Fruit fly (Drosophila melanogaster) whole organism, larva: ENCODE data around the gene CG12951.

Experiments
- noc ChIP-seq: fragments of 200-800 bp; sonication (Bioruptor generic); optimal IDR thresholded peaks from 3 replicates; lab custom pipeline; 2019; ENCODE audit warnings: missing biosample characterization, mild to moderate bottlenecking, missing genetic modification characterization, moderate library complexity

The CG12951 gene

DNA sequence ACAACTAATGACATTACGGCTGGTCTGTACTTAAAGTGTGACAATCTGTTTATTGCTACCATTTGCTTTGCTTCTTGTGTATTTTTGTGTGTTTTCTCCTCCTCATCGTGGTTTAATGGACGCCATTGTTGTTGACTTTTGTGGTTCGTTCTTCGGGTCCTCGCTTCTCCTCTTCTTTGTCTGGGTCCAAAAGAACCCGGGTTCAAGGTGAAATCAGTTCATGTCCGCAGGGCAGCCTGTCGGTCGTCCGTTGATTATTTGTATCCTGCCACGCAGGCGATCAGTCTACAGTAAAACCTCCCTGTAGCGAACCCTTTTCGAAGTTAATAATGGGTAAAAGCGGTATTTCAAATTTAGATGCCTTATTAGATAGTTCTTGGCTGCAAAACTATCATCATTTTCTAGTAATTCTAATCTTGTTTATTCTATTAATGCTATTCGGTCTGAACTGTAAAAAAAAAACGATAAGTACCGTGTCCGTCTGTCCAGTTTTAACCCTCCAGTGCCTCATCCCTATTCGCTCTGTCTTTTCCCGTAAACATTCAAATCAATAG is 19.2 kb upstream of the CG12951 start:
- no peak for TF ChIP-seq noc (tag; lab: Kevin White, UChicago)

DNA sequence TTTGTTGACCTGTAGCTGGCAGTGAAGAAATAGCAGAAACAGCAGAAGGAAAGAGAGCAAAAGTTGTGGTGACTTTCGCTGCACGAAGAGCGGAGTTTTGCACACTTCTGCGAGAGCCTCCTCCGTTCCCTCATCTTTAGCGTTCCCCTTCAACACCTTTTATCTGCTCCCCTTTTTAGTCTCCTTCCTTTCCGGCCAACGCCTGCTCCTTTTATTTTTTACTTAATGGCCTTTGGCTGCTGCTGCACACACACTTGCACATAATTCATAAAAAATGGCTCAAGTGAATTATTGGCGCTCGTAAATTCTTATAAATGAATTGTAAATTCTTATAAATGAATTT is 18.2 kb upstream of the CG12951 start:
- no peak for TF ChIP-seq noc (tag; lab: Kevin White, UChicago)

DNA sequence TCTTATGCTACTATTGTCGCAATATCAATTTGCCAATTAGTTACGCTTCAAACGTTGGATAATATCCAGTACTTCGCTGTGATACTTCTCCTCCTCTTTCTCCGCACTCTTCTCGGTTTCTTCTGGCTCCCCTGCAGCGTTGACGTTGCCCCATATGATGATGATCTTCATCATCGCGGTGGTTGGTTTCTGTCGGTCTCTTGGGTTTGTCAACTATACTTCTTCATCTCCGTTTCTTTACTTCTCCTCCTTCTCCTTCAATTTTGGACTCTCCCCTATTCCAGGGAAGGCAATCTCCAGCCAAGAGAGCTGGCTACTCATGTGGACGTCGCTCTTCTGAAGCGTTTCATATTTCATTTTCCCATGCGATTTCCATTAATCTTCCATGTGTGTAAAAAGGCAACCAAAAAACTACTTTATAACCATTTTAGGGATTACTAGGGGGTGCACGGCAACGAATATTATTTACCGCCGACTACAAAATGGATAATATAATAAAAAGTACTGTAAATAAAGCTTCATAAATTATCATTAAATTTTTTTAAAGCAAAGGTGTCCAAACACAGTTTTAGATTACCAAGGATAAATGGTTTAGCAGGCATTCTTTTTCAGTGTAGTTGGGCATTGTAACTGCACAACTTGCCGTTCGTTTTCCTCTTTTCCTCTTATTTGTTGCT is 17.7 kb upstream of the CG12951 start:
- no peak for TF ChIP-seq noc (tag; lab: Kevin White, UChicago)

DNA sequence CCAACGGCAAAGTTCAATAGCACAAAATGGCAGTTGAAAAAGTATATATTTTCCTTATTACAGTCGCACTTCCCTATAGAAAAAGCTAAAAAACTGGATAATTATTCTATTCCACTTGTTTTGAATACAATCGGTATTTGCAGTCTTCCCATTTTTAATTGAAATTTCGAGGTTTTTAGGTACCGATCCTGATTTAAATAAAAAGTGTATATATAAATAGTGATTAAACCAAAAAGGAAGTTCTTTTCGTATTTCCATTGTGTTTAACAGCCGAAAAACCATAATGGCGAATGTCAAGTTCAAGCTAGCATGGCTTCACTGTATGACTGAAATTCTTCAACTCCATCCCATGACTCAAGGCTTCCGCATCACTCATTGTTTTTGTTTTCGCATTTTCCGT is 16.4 kb upstream of the CG12951 start:
- no peak for TF ChIP-seq noc (tag; lab: Kevin White, UChicago)

DNA sequence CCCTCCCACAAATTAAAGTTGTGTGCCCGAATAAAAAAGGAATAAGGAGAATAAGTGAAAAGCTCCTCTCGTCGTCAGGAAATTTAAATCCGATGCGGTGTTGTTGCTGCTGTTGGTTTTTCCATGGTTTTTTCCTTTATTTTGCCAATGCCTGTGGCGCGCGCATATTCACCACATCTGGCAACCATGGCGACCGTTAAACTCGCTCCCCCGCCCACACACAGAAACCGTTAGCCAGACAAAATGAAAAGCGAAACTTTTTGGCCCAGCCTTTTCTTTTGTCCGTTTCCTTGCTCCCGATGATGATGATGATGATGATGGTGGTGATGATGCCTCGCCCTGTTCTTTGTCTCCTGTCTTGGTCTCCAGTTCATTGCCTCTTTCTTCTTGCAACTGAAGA is 15.8 kb upstream of the CG12951 start:
- no peak for TF ChIP-seq noc (tag; lab: Kevin White, UChicago)

DNA sequence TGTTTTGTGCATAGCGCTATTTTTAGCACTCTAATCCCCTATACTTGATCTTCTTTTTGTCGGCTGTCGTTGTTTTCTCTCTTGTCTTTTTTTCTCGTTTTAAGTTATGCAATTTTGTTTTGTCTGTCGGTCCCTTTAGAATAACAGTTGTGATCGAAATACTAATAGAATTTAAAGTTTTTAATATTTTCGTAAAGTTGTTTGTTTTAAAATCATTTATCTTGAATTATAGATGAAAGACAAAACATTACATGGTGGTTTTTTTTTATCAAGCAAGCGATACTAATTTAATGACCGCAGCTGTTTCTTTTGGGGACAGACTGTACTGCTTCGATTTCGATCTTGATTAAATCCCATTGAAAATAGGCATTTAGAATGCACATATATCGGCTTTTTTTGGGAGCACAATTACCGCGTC is 14.7 kb upstream of the CG12951 start:
- TF ChIP-seq noc (tag; lab: Kevin White, UChicago): peak; percentile 49

DNA sequence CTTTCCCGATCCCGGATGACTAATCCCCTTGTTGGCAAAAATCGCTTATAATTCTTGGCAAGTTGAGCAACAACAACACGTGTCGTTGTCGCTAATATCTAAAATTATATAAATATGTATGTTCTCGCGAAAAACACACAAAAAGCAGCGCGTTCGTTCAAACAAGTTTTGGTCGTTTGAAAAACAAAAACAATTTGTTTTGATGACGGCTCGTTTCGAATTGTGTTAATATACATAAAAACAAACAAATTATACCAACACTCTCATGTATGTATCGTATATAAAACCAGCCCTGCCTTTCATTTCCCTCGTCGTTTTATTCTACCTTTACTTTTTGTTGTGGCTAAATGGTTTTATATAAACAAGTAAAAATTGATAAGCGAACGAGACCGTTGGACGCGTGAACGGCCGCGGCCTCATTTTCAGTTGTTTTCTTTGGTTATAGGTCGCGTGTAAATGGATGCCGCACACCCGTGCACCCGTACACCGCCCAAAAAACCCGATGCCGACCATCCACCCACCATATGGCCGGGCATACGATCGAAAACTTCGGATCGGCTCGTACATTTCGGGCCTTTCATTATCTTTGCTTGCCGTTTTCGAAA is 14.2 kb upstream of the CG12951 start:
- no peak for TF ChIP-seq noc (tag; lab: Kevin White, UChicago)

DNA sequence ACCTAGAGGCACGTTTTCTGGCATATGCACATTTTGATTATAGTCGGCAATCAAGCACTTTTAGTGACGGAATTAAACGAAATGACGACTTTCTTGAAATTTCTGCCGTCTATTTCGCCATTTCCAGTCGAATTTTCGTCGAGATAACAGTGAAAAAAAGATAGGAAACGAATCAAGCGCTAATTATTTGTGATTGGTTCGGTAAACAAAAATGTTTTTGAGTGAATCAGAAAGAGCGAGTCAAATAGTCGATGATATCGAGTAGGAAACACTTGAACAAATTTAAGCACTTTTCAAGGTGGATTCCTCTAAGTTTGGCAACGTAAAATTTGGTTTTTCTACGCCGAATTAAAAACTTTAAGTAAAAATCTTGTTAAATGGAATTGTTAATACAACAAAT is 13.5 kb upstream of the CG12951 start:
- TF ChIP-seq noc (tag; lab: Kevin White, UChicago): no peak

DNA sequence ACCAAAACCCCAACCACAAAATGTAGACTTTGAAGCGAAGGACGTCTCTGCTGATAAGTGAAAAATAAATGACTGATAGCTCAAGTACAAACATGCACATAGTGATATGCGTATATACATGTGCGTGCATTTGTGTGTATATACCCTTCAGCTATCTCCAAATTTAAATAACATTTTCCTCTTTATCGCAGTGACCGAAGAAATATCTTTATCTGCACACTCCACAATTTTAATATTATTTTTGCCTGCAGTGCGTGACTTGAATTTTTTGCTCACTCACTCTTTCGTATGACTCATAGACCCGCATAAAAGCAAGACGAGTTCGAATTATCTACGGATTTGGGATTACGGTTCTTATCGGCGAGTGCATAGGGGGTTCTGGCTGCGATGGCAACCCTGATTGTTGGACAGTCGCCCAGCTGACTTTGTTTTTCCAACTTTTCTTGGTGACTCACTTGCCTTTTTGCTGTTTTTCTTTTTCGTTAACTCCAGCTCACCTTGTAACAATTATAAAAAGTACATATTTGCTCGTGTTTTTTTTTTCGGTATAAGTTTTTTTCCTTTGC is 13.0 kb upstream of the CG12951 start:
- no peak for TF ChIP-seq noc (tag; lab: Kevin White, UChicago)

DNA sequence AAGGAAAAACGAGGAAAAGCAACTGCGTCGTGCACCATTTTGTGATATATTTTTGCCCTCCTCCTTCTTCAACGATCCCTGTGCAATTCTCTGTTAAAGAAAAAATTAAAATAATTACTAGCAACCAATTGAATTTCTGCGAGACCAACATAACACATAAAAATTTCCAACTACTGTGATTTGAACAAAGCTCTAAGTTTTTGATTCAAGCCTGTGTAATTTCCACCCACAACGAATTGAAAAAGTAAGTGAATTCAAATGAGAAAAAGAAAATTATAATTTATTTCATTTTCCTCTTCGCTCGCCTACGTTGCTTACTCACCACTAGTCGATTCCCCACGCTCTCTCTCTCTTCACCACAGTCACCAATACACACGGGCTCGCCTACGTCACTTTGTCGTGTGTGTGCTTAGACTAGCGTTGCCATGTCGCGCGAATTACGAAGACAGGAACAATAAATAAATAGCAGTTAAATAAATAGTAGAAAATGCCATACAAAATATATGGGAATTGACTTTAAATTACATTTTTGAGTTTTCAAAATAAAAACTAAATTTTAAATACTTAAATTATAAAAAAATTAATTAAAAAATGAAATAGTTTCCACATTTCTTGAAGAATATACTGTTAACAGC is 12.2 kb upstream of the CG12951 start:
- peak; percentile 78 for TF ChIP-seq noc (tag; lab: Kevin White, UChicago)

DNA sequence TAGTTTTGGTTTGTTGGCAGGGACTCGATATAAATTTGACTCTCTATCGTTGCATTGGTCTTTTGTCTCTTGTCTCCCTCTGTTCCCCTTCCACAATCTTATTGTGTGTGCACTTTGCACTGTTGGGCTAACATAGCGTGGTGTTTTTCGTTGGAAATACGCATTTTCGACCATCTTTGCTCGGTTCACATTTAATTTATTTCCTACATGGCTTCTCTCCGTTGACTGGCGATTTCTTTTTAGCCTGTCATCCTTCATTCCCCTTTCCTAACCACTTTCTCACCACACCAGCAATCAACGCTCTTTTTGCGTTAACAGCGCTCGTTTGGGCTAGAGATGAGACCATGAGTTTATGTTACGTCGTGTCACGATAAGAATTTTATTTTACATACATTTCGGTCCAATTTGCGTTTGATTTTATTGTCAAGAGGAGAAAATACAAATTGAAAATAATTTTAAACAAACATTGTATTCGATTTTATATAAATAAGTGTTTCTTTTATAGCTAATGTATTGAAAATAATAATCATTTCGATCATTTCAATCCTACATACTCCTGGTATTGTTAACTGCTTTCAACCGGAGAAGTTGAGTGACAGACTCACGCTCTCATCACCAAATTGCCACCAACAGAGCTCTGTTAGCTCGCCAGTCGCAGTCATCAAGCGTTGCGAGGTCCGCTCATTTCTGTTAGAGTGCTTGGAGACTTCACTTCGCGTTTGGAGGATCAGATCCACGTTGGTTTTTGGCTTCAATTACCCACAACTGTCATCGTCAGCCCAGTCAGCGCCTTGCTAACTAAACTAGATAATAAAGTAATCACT is 11.3 kb upstream of the CG12951 start:
- peak; percentile 93 for TF ChIP-seq noc (tag; lab: Kevin White, UChicago)

DNA sequence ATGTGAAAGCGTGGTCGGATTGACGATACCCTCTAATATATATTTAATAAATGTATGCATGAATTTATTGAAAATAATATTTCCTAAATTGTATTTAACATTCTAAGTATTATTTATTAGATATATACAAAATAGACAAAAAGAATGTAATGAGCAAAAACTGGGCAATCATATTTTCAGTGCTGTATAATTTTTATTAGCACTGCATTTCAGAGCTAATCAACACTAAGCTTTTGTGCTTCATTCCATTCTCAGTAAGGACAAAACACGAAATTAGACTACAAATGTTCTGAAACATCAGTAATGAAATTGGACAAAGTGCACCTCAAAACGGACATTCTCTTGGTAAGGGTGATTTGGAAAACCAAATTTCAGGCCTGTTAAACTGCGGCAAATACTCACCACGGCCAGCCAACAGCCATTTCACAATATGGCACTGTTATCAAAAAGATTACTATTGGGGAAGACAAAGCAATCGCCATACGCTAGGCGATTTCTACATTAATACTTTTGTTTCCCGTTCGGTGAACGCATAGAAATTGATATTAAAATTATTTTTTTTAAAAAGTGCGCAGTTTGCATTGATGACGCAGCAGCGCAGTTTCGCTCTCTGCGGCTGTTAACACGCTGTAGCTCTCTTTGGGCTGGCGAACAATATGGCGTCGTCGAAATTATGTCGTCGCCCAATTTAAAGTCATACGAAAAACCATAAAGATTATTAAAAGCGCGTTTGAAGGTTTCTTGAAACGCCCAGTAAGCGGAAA is 10.5 kb upstream of the CG12951 start:
- TF ChIP-seq noc (tag; lab: Kevin White, UChicago): peak; percentile 95

DNA sequence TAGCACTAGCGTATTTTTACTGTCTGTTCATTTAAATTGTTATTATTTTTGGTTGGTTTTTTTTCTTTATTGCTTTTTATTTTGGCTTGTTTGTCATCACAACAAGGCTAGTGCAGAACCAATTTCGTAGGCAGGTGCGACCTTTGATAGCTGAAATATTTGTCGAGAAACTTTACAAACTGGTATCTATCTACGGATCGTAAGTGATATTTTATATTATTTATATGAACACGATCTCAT is 9.9 kb upstream of the CG12951 start, which contains the start of gene drn:
Gene drn, plus strand, starts transcription at position 141 of the 240 bp plus-strand sequence.
- no peak for TF ChIP-seq noc (tag; lab: Kevin White, UChicago)

DNA sequence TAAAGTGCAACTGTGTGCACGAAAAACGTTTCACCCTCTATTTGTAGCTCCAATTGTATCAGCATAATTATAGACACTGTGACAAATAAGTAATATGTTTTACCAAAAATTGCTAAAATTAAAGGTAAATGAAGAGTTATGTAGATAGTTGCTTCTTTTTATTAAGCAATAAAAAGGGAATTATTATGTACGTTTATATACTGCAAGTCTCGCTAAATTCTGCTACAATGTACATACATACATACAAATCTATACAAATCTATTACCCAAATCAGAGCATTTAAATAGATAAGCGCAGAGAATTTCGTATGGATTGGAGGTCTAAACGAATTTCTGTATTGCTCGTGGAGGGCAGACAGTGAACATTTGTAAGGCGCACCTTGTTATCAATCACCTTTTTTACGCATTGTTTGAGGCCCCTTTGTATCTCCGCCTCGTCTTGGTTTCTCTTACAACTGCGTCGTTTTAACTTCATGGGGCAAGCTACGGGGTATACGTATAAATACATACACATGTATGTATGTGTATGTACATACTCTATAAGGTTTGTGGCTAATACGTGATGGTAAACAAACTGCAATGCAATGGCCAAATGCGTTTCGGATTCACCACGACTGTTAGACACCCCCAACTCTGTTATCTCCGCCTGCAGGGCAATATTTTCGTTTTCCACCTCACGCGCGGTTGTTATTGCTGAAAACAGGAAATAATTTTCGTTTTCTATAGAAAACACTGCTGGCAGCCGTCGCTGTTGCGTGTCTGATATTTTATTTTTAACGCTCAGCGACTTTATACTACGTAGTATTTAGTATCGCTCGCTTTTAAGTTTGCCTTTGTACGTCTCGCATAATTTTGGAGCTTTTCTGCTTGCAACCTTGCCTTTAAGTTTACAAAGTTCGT is 9.3 kb upstream of the CG12951 start:
- TF ChIP-seq noc (tag; lab: Kevin White, UChicago): peak; percentile 32
